Worm (Caenorhabditis elegans) whole organism, L1 larva: Measurements from ENCODE around the gene pqbp-1.1.

ENCODE experiments used
- lin-15B ChIP-seq: fragments of 150-350 bp; sonication (generic microtip); optimal IDR thresholded peaks from 3 replicates; lab custom pipeline; 2014; ENCODE audit warnings: missing biosample characterization, missing genetic modification characterization
- mdl-1 ChIP-seq, 2 experiments: fragments of 150-350 bp; optimal IDR thresholded peaks; 2 replicates each; lab custom pipeline; 2014 to 2017; ENCODE audit warnings: missing biosample characterization in 2 of 2, missing genetic modification characterization in 2 of 2, inconsistent platforms in 1 of 2
- unc-62 ChIP-seq: fragments of 150-350 bp; optimal IDR thresholded peaks from 2 replicates; lab custom pipeline; 2014; ENCODE audit warnings: missing biosample characterization, missing genetic modification reagents, missing genetic modification characterization

ce11 chrIV:244843-245242 lies 16.6 kb downstream of the pqbp-1.1 start, which contains the start of gene aass-1:
- TF ChIP-seq unc-62 (no peak), mdl-1 (tag; optimal IDR thresholded peaks at IDR 0.05; lab: Kevin White, UChicago) (no peak), lin-15B (tag; lab: Kevin White, UChicago) (no peak)
